Worm (Caenorhabditis elegans): ENCODE data around the gene orai-1.

ce11 chrIII:599279-599678, 47.3 kb upstream of the orai-1 start:
- TF ChIP-seq sem-2 (GFP tag; optimal IDR thresholded peaks at IDR 0.05): no peak
- no peak for TF ChIP-seq lin-13 (tag; optimal IDR thresholded peaks at IDR 0.05)
- no peak for TF ChIP-seq ces-1 (GFP tag; optimal IDR thresholded peaks at IDR 0.05)
- TF ChIP-seq blmp-1 (tag; optimal IDR thresholded peaks at IDR 0.05): no peak
- no peak for TF ChIP-seq unc-39 (tag; optimal IDR thresholded peaks at IDR 0.05)
- no peak for TF ChIP-seq nhr-237 (tag; optimal IDR thresholded peaks at IDR 0.05)
- no peak for TF ChIP-seq nhr-76 (tag; optimal IDR thresholded peaks at IDR 0.05)
- TF ChIP-seq mls-2 (tag; optimal IDR thresholded peaks at IDR 0.05): no peak
- TF ChIP-seq nhr-2 (tag; optimal IDR thresholded peaks at IDR 0.05): no peak

All from whole organism, mixed stage, embryonic.